Fruit fly (Drosophila melanogaster): ENCODE results near the gene srw.

The srw gene

dm6 chr3L:4259102-4259558 is 24.1 kb downstream of the srw start, which contains the start of the genes CG15011 and CG1309 (continued):
- TF ChIP-seq CG7556 (GFP tag; optimal IDR thresholded peaks at IDR 0.05) = peak; percentile 75
- no peak for TF ChIP-seq D (optimal IDR thresholded peaks at IDR 0.05)
- peak; percentile 66 for TF ChIP-seq D (GFP tag; optimal IDR thresholded peaks at IDR 0.05)
- no peak for TF ChIP-seq CG7271 (tag; optimal IDR thresholded peaks at IDR 0.05)
- TF ChIP-seq dysf (GFP tag; IDR thresholded peaks at IDR 0.05) = peak; percentile 77
- TF ChIP-seq Trl (optimal IDR thresholded peaks at IDR 0.05) = no peak
- peak; percentile 82 for TF ChIP-seq Trl (GFP tag; optimal IDR thresholded peaks at IDR 0.05)
- peak; percentile 88 for TF ChIP-seq CHES-1-like (GFP tag; optimal IDR thresholded peaks at IDR 0.05)
- TF ChIP-seq Mrtf (GFP tag; IDR thresholded peaks at IDR 0.05) = peak; percentile 58; the same call in 1 of the 3 replicates
- TF ChIP-seq CG6272 (GFP tag; IDR thresholded peaks at IDR 0.05) = peak; percentile 79
- TF ChIP-seq CG13624 (GFP tag; optimal IDR thresholded peaks at IDR 0.05) = peak; percentile 88
- peak; percentile 48 for TF ChIP-seq unc-4 (GFP tag; IDR thresholded peaks at IDR 0.05; ENCODE audit: partially characterized antibody)
- peak; percentile 63 for TF ChIP-seq wor (GFP tag; IDR thresholded peaks at IDR 0.05)
- TF ChIP-seq Awh (GFP tag; IDR thresholded peaks at IDR 0.05) = peak; percentile 47; the same call in 1 of the 2 replicates
- TF ChIP-seq aop (GFP tag; IDR thresholded peaks at IDR 0.05) = no peak
- no peak for TF ChIP-seq nerfin-2 (GFP tag; IDR thresholded peaks at IDR 0.05; ENCODE audit: partially characterized antibody)
- 0 out of 2 replicates have a peak, but pooled peaks have one; percentile 35 for TF ChIP-seq rib (GFP tag; IDR thresholded peaks at IDR 0.05)
- TF ChIP-seq wdn (GFP tag; IDR thresholded peaks at IDR 0.05) = peak; percentile 71
- TF ChIP-seq CG9876 (GFP tag; optimal IDR thresholded peaks at IDR 0.05) = peak; percentile 76
- TF ChIP-seq gce (GFP tag; IDR thresholded peaks at IDR 0.05) = no peak
- TF ChIP-seq Deaf1 (tag; optimal IDR thresholded peaks at IDR 0.05) = no peak
- TF ChIP-seq CG30431 (GFP tag; optimal IDR thresholded peaks at IDR 0.05) = peak; percentile 40
- peak; percentile 79 for TF ChIP-seq cato (GFP tag; optimal IDR thresholded peaks at IDR 0.05; ENCODE audit: borderline replicate concordance)
- peak; percentile 85 for TF ChIP-seq Fer1 (GFP tag; optimal IDR thresholded peaks at IDR 0.05)
- TF ChIP-seq Oaz (GFP tag; IDR thresholded peaks at IDR 0.05) = 0 out of 2 replicates have a peak, but pooled peaks have one; percentile 34
- peak; percentile 66 for TF ChIP-seq Nf-YB (GFP tag; optimal IDR thresholded peaks at IDR 0.05)
- peak; percentile 96 for TF ChIP-seq CG32767 (GFP tag; IDR thresholded peaks at IDR 0.05)
- no peak for TF ChIP-seq hkb (optimal IDR thresholded peaks at IDR 0.05)
- peak; percentile 60; the same call in 1 of the 2 replicates for TF ChIP-seq hkb (GFP tag; IDR thresholded peaks at IDR 0.05)
- TF ChIP-seq Hsf (GFP tag; optimal IDR thresholded peaks at IDR 0.05) = peak; percentile 91
- TF ChIP-seq CrebB (tag; optimal IDR thresholded peaks at IDR 0.05) = peak; percentile 65
- peak; percentile 82 for TF ChIP-seq tx (GFP tag; optimal IDR thresholded peaks at IDR 0.05)
- no peak for TF ChIP-seq ap (GFP tag; IDR thresholded peaks at IDR 0.05)
- TF ChIP-seq CG12071 (GFP tag; optimal IDR thresholded peaks at IDR 0.05) = no peak
- peak; percentile 80 for TF ChIP-seq bcd (GFP tag; optimal IDR thresholded peaks at IDR 0.05)
- TF ChIP-seq Spps (tag; optimal IDR thresholded peaks at IDR 0.05) = peak; percentile 73
- peak; percentile 77 for TF ChIP-seq fd96Cb (tag; optimal IDR thresholded peaks at IDR 0.05)
- peak; percentile 85 for TF ChIP-seq Atf3 (GFP tag; optimal IDR thresholded peaks at IDR 0.05)
- TF ChIP-seq Asciz (GFP tag; optimal IDR thresholded peaks at IDR 0.05) = peak; percentile 56
- TF ChIP-seq chif (GFP tag; optimal IDR thresholded peaks at IDR 0.05) = peak; percentile 79 to 90
- TF ChIP-seq Ssrp (tag; optimal IDR thresholded peaks at IDR 0.05) = peak; percentile 79
- peak; percentile 61 for TF ChIP-seq CG3407 (GFP tag; optimal IDR thresholded peaks at IDR 0.05)
- peak; percentile 68 for TF ChIP-seq E2f1 (GFP tag; IDR thresholded peaks at IDR 0.05)
- peak; percentile 66 for TF ChIP-seq oc (tag; optimal IDR thresholded peaks at IDR 0.05)
- peak; percentile 66 for TF ChIP-seq GATAe (GFP tag; conservative IDR thresholded peaks at IDR 0.05)
- peak; percentile 74; the same call in 2 of the 3 replicates for TF ChIP-seq CG2889 (GFP tag; IDR thresholded peaks at IDR 0.05)
- TF ChIP-seq jigr1 (GFP tag; IDR thresholded peaks at IDR 0.05) = 0 out of 3 replicates have a peak, but pooled peaks have one; percentile 8
- TF ChIP-seq CG11723 (GFP tag; optimal IDR thresholded peaks at IDR 0.05) = peak; percentile 23
- peak; percentile 63 for TF ChIP-seq CG17385 (GFP tag; optimal IDR thresholded peaks at IDR 0.05)
- TF ChIP-seq Ptx1 (GFP tag; IDR thresholded peaks at IDR 0.05) = peak; percentile 89
- peak; percentile 81 for TF ChIP-seq jumu (GFP tag; optimal IDR thresholded peaks at IDR 0.05)
- peak; percentile 81 for TF ChIP-seq ems (GFP tag; optimal IDR thresholded peaks at IDR 0.05)
